Worm (Caenorhabditis elegans): ENCODE measurements around the gene T28H10.1.

Gene T28H10.1

ce11 chrV:12477139-12477538 lies 26.5 kb upstream of the T28H10.1 start:
- no peak for TF ChIP-seq ztf-23 (GFP tag; IDR thresholded peaks at IDR 0.05)
- no peak for TF ChIP-seq flt-1 (GFP tag; IDR thresholded peaks at IDR 0.05)
- TF ChIP-seq T22C8.4 (GFP tag; IDR thresholded peaks at IDR 0.05), result no peak
- no peak for TF ChIP-seq ztf-29 (GFP tag; IDR thresholded peaks at IDR 0.05)
- no peak for TF ChIP-seq cog-1 (tag; optimal IDR thresholded peaks at IDR 0.05)
- TF ChIP-seq med-1 (GFP tag; optimal IDR thresholded peaks at IDR 0.05; ENCODE audit: insufficient read depth), result no peak
- TF ChIP-seq klf-2 (GFP tag; conservative IDR thresholded peaks at IDR 0.05), result no peak
- no peak for TF ChIP-seq ref-1 (GFP tag; conservative IDR thresholded peaks at IDR 0.05)
- no peak for TF ChIP-seq tab-1 (GFP tag; IDR thresholded peaks at IDR 0.05)

ce11 chrV:12478111-12478510 lies 25.5 kb upstream of the T28H10.1 start, which contains the start of gene atn-1:
Gene atn-1 (plus strand): TSS chrV:12478411.
- TF ChIP-seq cog-1 (tag; optimal IDR thresholded peaks at IDR 0.05), result no peak

- TF ChIP-seq ztf-29 (GFP tag; IDR thresholded peaks at IDR 0.05), result no peak
- no peak for TF ChIP-seq tab-1 (GFP tag; IDR thresholded peaks at IDR 0.05)
- TF ChIP-seq ztf-23 (GFP tag; IDR thresholded peaks at IDR 0.05), result no peak
- TF ChIP-seq flt-1 (GFP tag; IDR thresholded peaks at IDR 0.05), result no peak
- TF ChIP-seq ref-1 (GFP tag; conservative IDR thresholded peaks at IDR 0.05), result no peak
- TF ChIP-seq T22C8.4 (GFP tag; IDR thresholded peaks at IDR 0.05), result no peak
- no peak for TF ChIP-seq klf-2 (GFP tag; conservative IDR thresholded peaks at IDR 0.05)
- TF ChIP-seq cog-1 (tag; optimal IDR thresholded peaks at IDR 0.05), result no peak
- TF ChIP-seq med-1 (GFP tag; optimal IDR thresholded peaks at IDR 0.05; ENCODE audit: insufficient read depth), result no peak
Observed at ce11 chrV:12478990-12479389, 24.6 kb upstream of the T28H10.1 start.

ce11 chrV:12484585-12484984 lies 19.0 kb upstream of the T28H10.1 start, which contains the start of gene srt-39:
Gene srt-39 (plus strand): TSS chrV:12484885.
- TF ChIP-seq ztf-29 (GFP tag; IDR thresholded peaks at IDR 0.05), result no peak
- TF ChIP-seq ztf-23 (GFP tag; IDR thresholded peaks at IDR 0.05), result no peak
- no peak for TF ChIP-seq med-1 (GFP tag; optimal IDR thresholded peaks at IDR 0.05; ENCODE audit: insufficient read depth)
- no peak for TF ChIP-seq T22C8.4 (GFP tag; IDR thresholded peaks at IDR 0.05)
- TF ChIP-seq klf-2 (GFP tag; conservative IDR thresholded peaks at IDR 0.05), result no peak
- TF ChIP-seq tab-1 (GFP tag; IDR thresholded peaks at IDR 0.05), result no peak
- TF ChIP-seq flt-1 (GFP tag; IDR thresholded peaks at IDR 0.05), result no peak

- TF ChIP-seq tab-1 (GFP tag; IDR thresholded peaks at IDR 0.05) (no peak), ref-1 (GFP tag; conservative IDR thresholded peaks at IDR 0.05) (no peak), klf-2 (GFP tag; conservative IDR thresholded peaks at IDR 0.05) (no peak)
Observed at ce11 chrV:12486934-12487333, 16.7 kb upstream of the T28H10.1 start, which contains the start of gene inx-11. Gene inx-11 (plus strand): TSS chrV:12487234.

- TF ChIP-seq ztf-23 (GFP tag; IDR thresholded peaks at IDR 0.05) (no peak), flt-1 (GFP tag; IDR thresholded peaks at IDR 0.05) (no peak), tab-1 (GFP tag; IDR thresholded peaks at IDR 0.05) (no peak), klf-2 (GFP tag; conservative IDR thresholded peaks at IDR 0.05) (no peak), cog-1 (tag; optimal IDR thresholded peaks at IDR 0.05) (no peak), ref-1 (GFP tag; conservative IDR thresholded peaks at IDR 0.05) (no peak)
Observed at ce11 chrV:12488002-12488401, 15.6 kb upstream of the T28H10.1 start.

ce11 chrV:12491070-12491643 lies 12.4 kb upstream of the T28H10.1 start:
- TF ChIP-seq flt-1 (GFP tag; IDR thresholded peaks at IDR 0.05) (peak; percentile 23; the same call in 1 of the 2 replicates), klf-2 (GFP tag; conservative IDR thresholded peaks at IDR 0.05) (0 out of 2 replicates have a peak, but pooled peaks have one; percentile 16), cog-1 (tag; optimal IDR thresholded peaks at IDR 0.05) (no peak), ztf-23 (GFP tag; IDR thresholded peaks at IDR 0.05) (no peak), ztf-29 (GFP tag; IDR thresholded peaks at IDR 0.05) (no peak)

ce11 chrV:12494522-12494921 lies 9.1 kb upstream of the T28H10.1 start, which contains the start of gene mrps-11:
Gene mrps-11 (minus strand): TSS chrV:12494622.
- no peak for TF ChIP-seq cog-1 (tag; optimal IDR thresholded peaks at IDR 0.05)
- no peak for TF ChIP-seq med-1 (GFP tag; optimal IDR thresholded peaks at IDR 0.05; ENCODE audit: insufficient read depth)
- no peak for TF ChIP-seq flt-1 (GFP tag; IDR thresholded peaks at IDR 0.05)
- no peak for TF ChIP-seq ref-1 (GFP tag; conservative IDR thresholded peaks at IDR 0.05)
- no peak for TF ChIP-seq ztf-23 (GFP tag; IDR thresholded peaks at IDR 0.05)
- no peak for TF ChIP-seq tab-1 (GFP tag; IDR thresholded peaks at IDR 0.05)
- TF ChIP-seq T22C8.4 (GFP tag; IDR thresholded peaks at IDR 0.05), result no peak
- no peak for TF ChIP-seq ztf-29 (GFP tag; IDR thresholded peaks at IDR 0.05)
- TF ChIP-seq klf-2 (GFP tag; conservative IDR thresholded peaks at IDR 0.05), result no peak

- TF ChIP-seq cog-1 (tag; optimal IDR thresholded peaks at IDR 0.05), result no peak
- TF ChIP-seq ref-1 (GFP tag; conservative IDR thresholded peaks at IDR 0.05), result no peak
- no peak for TF ChIP-seq tab-1 (GFP tag; IDR thresholded peaks at IDR 0.05)
- no peak for TF ChIP-seq med-1 (GFP tag; optimal IDR thresholded peaks at IDR 0.05; ENCODE audit: insufficient read depth)
- peak; percentile 94 for TF ChIP-seq T22C8.4 (GFP tag; IDR thresholded peaks at IDR 0.05)
Observed at ce11 chrV:12497725-12498263, 5.8 kb upstream of the T28H10.1 start, which contains the start of the genes W04D2.4 and rbm-25. Gene W04D2.4 (minus strand): TSS chrV:12497755. Gene rbm-25 (plus strand): TSS chrV:12498213.

ce11 chrV:12505730-12506129 lies 2.1 kb downstream of the T28H10.1 start:
- TF ChIP-seq klf-2 (GFP tag; conservative IDR thresholded peaks at IDR 0.05), result no peak
- TF ChIP-seq ztf-29 (GFP tag; IDR thresholded peaks at IDR 0.05), result no peak
- no peak for TF ChIP-seq cog-1 (tag; optimal IDR thresholded peaks at IDR 0.05)
- no peak for TF ChIP-seq flt-1 (GFP tag; IDR thresholded peaks at IDR 0.05)
- TF ChIP-seq ref-1 (GFP tag; conservative IDR thresholded peaks at IDR 0.05), result no peak
- no peak for TF ChIP-seq ztf-23 (GFP tag; IDR thresholded peaks at IDR 0.05)
